Worm (Caenorhabditis elegans): ENCODE data around the gene Y116A8C.24.
"Not testable (repeated sequence)": the region's sequence is repeated elsewhere in the genome, so short reads cannot be mapped to it uniquely, and the experiment has no call there.

Gene Y116A8C.24

ce11 chrIV:17070791-17071190, at the start of gene Y116A8C.24:
Y116A8C.24 (minus strand) TSS chrIV:17070891.
- TF ChIP-seq sem-4 (tag; optimal IDR thresholded peaks at IDR 0.05); nhr-77 (tag; optimal IDR thresholded peaks at IDR 0.05); unc-55 (GFP tag; optimal IDR thresholded peaks at IDR 0.05): not testable (repeated sequence)

ce11 chrIV:17118987-17119732, 48.5 kb upstream of the Y116A8C.24 start, which contains the start of gene itsn-1:
itsn-1 (plus strand) TSS chrIV:17119682.
- TF ChIP-seq peb-1 (tag; optimal IDR thresholded peaks at IDR 0.05) (no peak), sma-9 (GFP tag; optimal IDR thresholded peaks at IDR 0.05) (no peak), sma-9 (tag; optimal IDR thresholded peaks at IDR 0.05) (no peak)

- TF ChIP-seq nhr-129 (tag; optimal IDR thresholded peaks at IDR 0.05): peak; percentile 22
- peak; percentile 36 for TF ChIP-seq sma-3 (GFP tag; optimal IDR thresholded peaks at IDR 0.05)
- no peak for TF ChIP-seq nhr-25 (tag; optimal IDR thresholded peaks at IDR 0.05)
- TF ChIP-seq gmeb-1 (tag; optimal IDR thresholded peaks at IDR 0.05): peak; percentile 10
- TF ChIP-seq crh-2 (tag; optimal IDR thresholded peaks at IDR 0.05): peak; percentile 6
- no peak for TF ChIP-seq F13H6.1 (tag; optimal IDR thresholded peaks at IDR 0.05)
- TF ChIP-seq C34F6.9 (tag; optimal IDR thresholded peaks at IDR 0.05): peak; percentile 22
- peak; percentile 54 for TF ChIP-seq unc-55 (GFP tag; optimal IDR thresholded peaks at IDR 0.05)
Observed at ce11 chrIV:17118585-17118984, 47.9 kb upstream of the Y116A8C.24 start, which contains the start of gene uaf-2. uaf-2 (minus strand) TSS chrIV:17118767.

- no peak for TF ChIP-seq unc-62 (GFP tag; optimal IDR thresholded peaks at IDR 0.05)
- TF ChIP-seq lin-39 (tag; optimal IDR thresholded peaks at IDR 0.05): no peak
- TF ChIP-seq snpc-4 (tag; optimal IDR thresholded peaks at IDR 0.05): no peak
- no peak for TF ChIP-seq elt-3 (tag; optimal IDR thresholded peaks at IDR 0.05)
- TF ChIP-seq nhr-21 (tag; optimal IDR thresholded peaks at IDR 0.05): no peak
- TF ChIP-seq skn-1 (tag; optimal IDR thresholded peaks at IDR 0.05): no peak
- TF ChIP-seq nhr-237 (tag; optimal IDR thresholded peaks at IDR 0.05): no peak
- no peak for TF ChIP-seq blmp-1 (tag; optimal IDR thresholded peaks at IDR 0.05; ENCODE audit: insufficient read depth)
- no peak for TF ChIP-seq ama-1 (optimal IDR thresholded peaks at IDR 0.05)
- TF ChIP-seq zag-1 (tag; optimal IDR thresholded peaks at IDR 0.05): no peak
- no peak for TF ChIP-seq nhr-23 (tag; optimal IDR thresholded peaks at IDR 0.05)
- no peak for TF ChIP-seq nhr-129 (tag; optimal IDR thresholded peaks at IDR 0.05)
- TF ChIP-seq nhr-11 (tag; optimal IDR thresholded peaks at IDR 0.05): no peak
Observed at ce11 chrIV:17116821-17117220, 46.1 kb upstream of the Y116A8C.24 start.

- TF ChIP-seq crh-2 (tag; optimal IDR thresholded peaks at IDR 0.05): no peak
- no peak for TF ChIP-seq lin-13 (GFP tag; optimal IDR thresholded peaks at IDR 0.05)
- no peak for TF ChIP-seq skn-1 (tag; optimal IDR thresholded peaks at IDR 0.05)
- no peak for TF ChIP-seq lin-11 (tag; optimal IDR thresholded peaks at IDR 0.05)
- no peak for TF ChIP-seq F13H6.1 (tag; optimal IDR thresholded peaks at IDR 0.05)
- no peak for TF ChIP-seq nhr-25 (tag; optimal IDR thresholded peaks at IDR 0.05)
- no peak for TF ChIP-seq peb-1 (tag; optimal IDR thresholded peaks at IDR 0.05)
- TF ChIP-seq elt-1 (tag; optimal IDR thresholded peaks at IDR 0.05): no peak
Observed at ce11 chrIV:17116345-17116744, 45.7 kb upstream of the Y116A8C.24 start, which contains the start of gene cyn-13. cyn-13 (minus strand) TSS chrIV:17116657.

- TF ChIP-seq unc-55 (GFP tag; optimal IDR thresholded peaks at IDR 0.05) (no peak), R02D3.7 (tag; optimal IDR thresholded peaks at IDR 0.05) (no peak), zag-1 (tag; optimal IDR thresholded peaks at IDR 0.05) (no peak), ZK546.5 (tag; optimal IDR thresholded peaks at IDR 0.05) (no peak), unc-39 (tag; optimal IDR thresholded peaks at IDR 0.05) (no peak), elt-1 (tag; optimal IDR thresholded peaks at IDR 0.05) (no peak), mab-5 (tag; optimal IDR thresholded peaks at IDR 0.05) (no peak), nhr-11 (tag; optimal IDR thresholded peaks at IDR 0.05) (no peak), sma-9 (GFP tag; optimal IDR thresholded peaks at IDR 0.05) (no peak), sma-9 (tag; optimal IDR thresholded peaks at IDR 0.05) (no peak), ceh-82 (tag; optimal IDR thresholded peaks at IDR 0.05) (no peak), nhr-237 (tag; optimal IDR thresholded peaks at IDR 0.05) (no peak), elt-3 (tag; optimal IDR thresholded peaks at IDR 0.05) (no peak), ama-1 (optimal IDR thresholded peaks at IDR 0.05) (no peak), ceh-16 (tag; optimal IDR thresholded peaks at IDR 0.05) (no peak)
Observed at ce11 chrIV:17111813-17112212, 41.1 kb upstream of the Y116A8C.24 start, which contains the start of gene Y116A8C.33. Y116A8C.33 (plus strand) TSS chrIV:17112113.
